Fruit fly (Drosophila melanogaster): Measurements from ENCODE around the gene CG11095.
A peak's percentile ranks its signal among the peaks of the same experiment; 100 is the strongest.

CG11095 gene

DNA sequence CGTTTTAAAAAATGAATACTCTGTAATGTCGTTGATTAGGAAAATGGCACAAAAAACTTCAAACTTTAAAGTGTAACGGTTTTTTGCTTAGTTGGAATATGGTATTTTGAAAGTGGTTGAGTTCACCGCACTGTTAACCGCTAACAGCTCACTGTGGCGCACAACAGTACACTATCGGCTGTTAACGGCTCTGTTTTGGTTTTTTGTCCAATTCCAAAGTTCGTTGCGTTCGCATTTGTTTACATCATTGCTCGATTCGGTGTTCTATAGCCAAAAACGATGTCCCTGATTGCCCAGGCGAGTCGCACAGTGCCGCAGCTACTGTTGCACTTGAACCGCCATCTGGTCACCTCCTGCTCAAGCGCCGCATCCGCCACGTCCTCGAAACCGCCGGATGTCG is at the start of gene CG11095:
CG11095 (plus strand) TSS at position 205 of the 400 bp plus-strand sequence.
- TF ChIP-seq Sin3A (optimal IDR thresholded peaks at IDR 0.05) = no peak
- TF ChIP-seq insv (optimal IDR thresholded peaks at IDR 0.05) = no peak
- no peak for TF ChIP-seq psq (optimal IDR thresholded peaks at IDR 0.05)
- no peak for TF ChIP-seq Myc (optimal IDR thresholded peaks at IDR 0.05)
- no peak for TF ChIP-seq h (optimal IDR thresholded peaks at IDR 0.05)
- TF ChIP-seq ttk (optimal IDR thresholded peaks at IDR 0.05) = no peak

DNA sequence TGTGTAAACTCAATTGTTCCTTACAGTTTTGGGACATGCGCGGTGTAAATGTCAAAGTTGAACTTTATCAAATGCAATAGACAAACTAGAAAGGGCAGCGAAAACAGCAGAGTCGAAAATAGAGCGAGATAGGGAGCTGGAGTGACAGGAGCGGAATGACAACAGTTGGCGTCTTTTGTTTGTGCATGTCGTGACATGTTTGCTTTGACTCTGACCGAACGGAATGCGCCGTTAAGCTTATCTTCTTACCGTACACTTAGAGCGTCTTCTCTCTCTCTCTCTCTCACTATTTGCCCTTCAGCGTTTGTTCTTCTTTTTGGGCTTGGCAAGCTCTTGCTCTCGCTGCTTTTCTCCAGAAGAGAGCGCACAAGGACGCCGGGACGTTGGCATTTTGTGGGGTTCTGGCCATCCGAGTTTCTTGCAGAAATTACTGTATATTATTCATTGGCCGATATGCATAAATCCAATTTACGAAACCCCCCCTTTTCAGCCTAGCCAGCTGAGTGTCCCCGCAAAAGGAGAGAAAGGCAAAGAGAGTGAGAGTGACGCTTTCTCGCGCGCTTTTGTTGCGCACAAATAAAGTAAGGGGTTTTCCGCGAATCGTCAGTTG is 49.6 kb upstream of the CG11095 start:
- TF ChIP-seq Sin3A (optimal IDR thresholded peaks at IDR 0.05) = no peak
- TF ChIP-seq ttk (optimal IDR thresholded peaks at IDR 0.05) = no peak
- TF ChIP-seq h (optimal IDR thresholded peaks at IDR 0.05) = no peak
- TF ChIP-seq psq (optimal IDR thresholded peaks at IDR 0.05) = no peak

- TF ChIP-seq ttk (optimal IDR thresholded peaks at IDR 0.05) (no peak), Myc (optimal IDR thresholded peaks at IDR 0.05) (no peak), Sin3A (optimal IDR thresholded peaks at IDR 0.05) (no peak), h (optimal IDR thresholded peaks at IDR 0.05) (no peak), psq (optimal IDR thresholded peaks at IDR 0.05) (no peak), insv (optimal IDR thresholded peaks at IDR 0.05) (no peak)
Observed at dm6 chrX:13762372-13762883, 49.1 kb upstream of the CG11095 start, which contains the start of gene rdgB. Gene rdgB (plus strand): TSS chrX:13762752.

- TF ChIP-seq h (optimal IDR thresholded peaks at IDR 0.05) (no peak), ttk (optimal IDR thresholded peaks at IDR 0.05) (no peak), Sin3A (optimal IDR thresholded peaks at IDR 0.05) (no peak), psq (optimal IDR thresholded peaks at IDR 0.05) (no peak), insv (optimal IDR thresholded peaks at IDR 0.05) (no peak)
Observed at dm6 chrX:13764397-13765119, 46.9 kb upstream of the CG11095 start.

DNA sequence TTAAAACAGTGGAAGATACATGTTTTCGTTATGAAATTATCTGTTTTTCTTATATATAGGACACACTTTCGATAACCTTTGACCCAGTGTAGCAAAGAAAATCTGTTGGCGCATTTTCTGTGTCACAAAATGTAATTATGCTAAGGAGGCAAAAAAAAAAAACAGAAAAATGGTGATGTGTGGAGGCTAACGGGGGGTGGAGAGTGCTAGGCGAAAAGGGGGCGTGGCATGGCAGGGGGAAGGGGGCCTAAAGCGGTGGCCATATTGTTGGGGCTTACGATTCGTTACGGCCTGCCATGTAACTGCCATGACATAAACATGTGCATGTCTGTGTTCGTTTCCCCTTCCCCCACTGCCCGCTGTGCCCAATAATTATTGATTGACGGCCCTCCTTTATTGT is 46.3 kb upstream of the CG11095 start:
- TF ChIP-seq Sin3A (optimal IDR thresholded peaks at IDR 0.05) = no peak
- no peak for TF ChIP-seq Myc (optimal IDR thresholded peaks at IDR 0.05)
- TF ChIP-seq insv (optimal IDR thresholded peaks at IDR 0.05) = no peak
- no peak for TF ChIP-seq h (optimal IDR thresholded peaks at IDR 0.05)
- TF ChIP-seq ttk (optimal IDR thresholded peaks at IDR 0.05) = no peak
- TF ChIP-seq psq (optimal IDR thresholded peaks at IDR 0.05) = no peak

DNA sequence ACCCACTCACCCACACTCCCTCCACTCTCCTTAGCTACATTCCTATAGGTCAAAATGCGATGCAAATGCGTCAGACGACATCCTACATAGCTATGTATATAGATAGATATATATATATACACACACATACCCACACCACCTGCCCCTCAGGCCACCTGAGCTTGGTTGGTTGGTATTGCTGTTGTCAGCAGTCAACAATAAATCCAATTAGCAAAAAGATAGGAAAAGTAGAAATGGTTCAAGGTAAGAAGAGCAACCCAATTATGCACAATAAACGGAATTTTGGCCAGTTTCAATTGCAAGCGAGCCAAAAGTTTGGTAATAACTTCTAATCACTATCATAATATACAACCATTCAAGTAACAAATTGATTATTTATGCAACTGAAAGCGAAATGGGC is 45.0 kb upstream of the CG11095 start:
- no peak for TF ChIP-seq Myc (optimal IDR thresholded peaks at IDR 0.05)
- no peak for TF ChIP-seq psq (optimal IDR thresholded peaks at IDR 0.05)
- TF ChIP-seq Sin3A (optimal IDR thresholded peaks at IDR 0.05) = no peak

DNA sequence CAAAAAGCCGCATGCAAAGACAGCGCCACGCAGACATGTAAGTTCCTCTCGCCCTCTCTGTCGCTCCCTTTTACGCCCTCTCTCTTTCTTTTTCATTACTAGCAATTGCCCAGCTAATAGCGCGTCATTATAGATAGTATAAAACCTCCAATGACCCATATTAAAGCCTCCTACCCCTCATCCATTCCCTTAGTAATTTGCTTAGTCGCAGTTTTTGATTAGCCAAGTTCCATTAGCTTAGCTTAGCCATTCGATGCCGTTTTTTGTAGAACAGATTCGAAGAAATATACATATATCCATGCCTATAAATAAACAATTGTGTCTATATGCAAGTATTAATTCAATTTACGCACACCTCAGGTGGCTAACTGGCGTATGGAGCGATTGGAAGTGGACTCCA is 40.7 kb upstream of the CG11095 start:
- TF ChIP-seq insv (optimal IDR thresholded peaks at IDR 0.05) = no peak
- no peak for TF ChIP-seq h (optimal IDR thresholded peaks at IDR 0.05)
- no peak for TF ChIP-seq Sin3A (optimal IDR thresholded peaks at IDR 0.05)
- TF ChIP-seq ttk (optimal IDR thresholded peaks at IDR 0.05) = no peak
- TF ChIP-seq Myc (optimal IDR thresholded peaks at IDR 0.05) = no peak
- no peak for TF ChIP-seq psq (optimal IDR thresholded peaks at IDR 0.05)

DNA sequence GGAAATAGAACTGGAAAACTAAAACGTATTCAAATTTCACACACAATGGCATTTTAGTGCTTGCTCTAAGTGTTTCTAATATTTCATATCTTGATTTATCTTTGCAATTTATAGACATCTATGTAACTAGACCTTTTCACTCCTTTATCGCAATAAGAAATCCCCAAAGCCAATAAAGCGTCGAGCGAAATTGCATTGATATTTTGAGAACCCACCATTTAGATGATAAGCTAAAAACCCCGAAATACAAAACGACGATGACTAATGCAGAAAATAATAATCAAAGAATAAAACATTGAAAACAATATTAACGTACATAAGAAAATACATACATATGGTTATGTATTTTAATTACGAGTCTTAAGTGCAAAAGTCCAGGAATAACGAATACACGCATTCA is 32.9 kb upstream of the CG11095 start:
- no peak for TF ChIP-seq insv (optimal IDR thresholded peaks at IDR 0.05)
- no peak for TF ChIP-seq Sin3A (optimal IDR thresholded peaks at IDR 0.05)
- no peak for TF ChIP-seq Myc (optimal IDR thresholded peaks at IDR 0.05)
- TF ChIP-seq psq (optimal IDR thresholded peaks at IDR 0.05) = no peak
- TF ChIP-seq h (optimal IDR thresholded peaks at IDR 0.05) = no peak
- TF ChIP-seq ttk (optimal IDR thresholded peaks at IDR 0.05) = no peak

dm6 chrX:13779696-13780095 is 31.8 kb upstream of the CG11095 start:
- TF ChIP-seq insv (optimal IDR thresholded peaks at IDR 0.05) (no peak), h (optimal IDR thresholded peaks at IDR 0.05) (no peak), Myc (optimal IDR thresholded peaks at IDR 0.05) (no peak), ttk (optimal IDR thresholded peaks at IDR 0.05) (no peak), Sin3A (optimal IDR thresholded peaks at IDR 0.05) (no peak), psq (optimal IDR thresholded peaks at IDR 0.05) (no peak)

DNA sequence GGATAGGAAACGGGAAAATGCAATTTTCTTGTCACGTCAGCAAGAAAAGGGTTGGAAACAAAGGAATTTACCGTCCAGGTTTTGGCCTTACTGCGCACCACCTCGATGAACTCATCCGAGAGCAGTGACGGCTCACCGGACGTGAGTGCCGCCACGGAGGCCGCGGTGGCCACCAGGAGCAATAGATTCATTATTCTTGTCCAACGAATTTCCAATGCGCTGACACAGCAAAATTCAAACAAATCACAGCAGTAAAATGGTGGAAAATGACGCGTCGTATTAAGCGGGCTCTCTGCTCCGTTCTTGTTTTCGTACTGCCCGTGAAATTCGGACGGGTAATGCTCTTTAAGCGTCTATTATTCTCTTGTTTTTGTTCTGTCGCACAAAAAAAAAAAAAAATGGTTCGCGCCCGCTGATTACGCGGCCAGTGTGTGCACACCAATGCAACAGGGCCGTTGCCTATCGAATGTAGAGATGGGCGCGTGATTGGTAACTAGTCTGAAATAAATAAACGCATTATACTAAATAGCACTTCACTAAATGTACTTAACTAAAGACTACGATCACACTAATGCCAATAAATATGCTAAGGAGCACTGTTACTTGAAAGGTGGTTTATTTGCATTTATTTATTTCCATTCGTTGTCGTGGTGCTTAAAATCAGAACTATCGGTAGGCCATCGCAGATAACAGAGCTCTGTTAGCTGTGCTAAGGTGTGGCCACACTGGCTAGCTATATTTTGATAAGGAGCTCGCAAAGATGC is 29.6 kb upstream of the CG11095 start, which contains the start of the genes CtsB and amrt:
CtsB (minus strand) TSS at position 432 of the 764 bp plus-strand sequence.
amrt (plus strand) TSS at position 721 of the 764 bp plus-strand sequence.
- TF ChIP-seq Sin3A (optimal IDR thresholded peaks at IDR 0.05) (peak; percentile 11), ttk (optimal IDR thresholded peaks at IDR 0.05) (no peak), insv (optimal IDR thresholded peaks at IDR 0.05) (no peak)

- TF ChIP-seq ttk (optimal IDR thresholded peaks at IDR 0.05) = no peak
- no peak for TF ChIP-seq insv (optimal IDR thresholded peaks at IDR 0.05)
- TF ChIP-seq psq (optimal IDR thresholded peaks at IDR 0.05) = no peak
- TF ChIP-seq h (optimal IDR thresholded peaks at IDR 0.05) = no peak
- TF ChIP-seq Sin3A (optimal IDR thresholded peaks at IDR 0.05) = no peak
- no peak for TF ChIP-seq Myc (optimal IDR thresholded peaks at IDR 0.05)
Observed at dm6 chrX:13783534-13783949, 27.9 kb upstream of the CG11095 start, which contains the start of gene inaE. Gene inaE (plus strand): TSS chrX:13783714.

Measured in Kc167 (cell line).